Fruit fly (Drosophila melanogaster) whole organism, prepupa: ENCODE measurements around the gene ND-42.

Experiments
- CG11762 ChIP-seq: fragments of 200-800 bp; sonication (Bioruptor generic); optimal IDR thresholded peaks from 3 replicates; lab custom pipeline; 2016; ENCODE audit warnings: missing biosample characterization, missing genetic modification characterization; ENCODE audit not compliant: insufficient read depth
- CG3032 ChIP-seq: fragments of 200-800 bp; optimal IDR thresholded peaks from 2 replicates; lab custom pipeline; 2019; ENCODE audit warnings: missing biosample characterization, mild to moderate bottlenecking, missing genetic modification characterization, moderate library complexity
- CG32006 ChIP-seq: fragments of 200-800 bp; sonication (Bioruptor generic); optimal IDR thresholded peaks from 3 replicates; lab custom pipeline; 2017; ENCODE audit warnings: missing biosample characterization, mild to moderate bottlenecking, missing genetic modification characterization
- CG6276 ChIP-seq: fragments of 200-800 bp; sonication (Bioruptor generic); optimal IDR thresholded peaks from 2 replicates; lab custom pipeline; 2017; ENCODE audit warnings: missing biosample characterization, mild to moderate bottlenecking, missing genetic modification characterization
- CG6854 ChIP-seq: fragments of 200-800 bp; sonication (Bioruptor generic); optimal IDR thresholded peaks from 2 replicates; lab custom pipeline; 2017; ENCODE audit warnings: missing biosample characterization, mild to moderate bottlenecking, missing genetic modification characterization
- CG7368 ChIP-seq: fragments of 200-800 bp; sonication (Bioruptor generic); optimal IDR thresholded peaks from 3 replicates; lab custom pipeline; 2016; ENCODE audit warnings: missing biosample characterization, missing genetic modification characterization
- Ets21C ChIP-seq: fragments of 200-800 bp; sonication (Bioruptor generic); optimal IDR thresholded peaks from 3 replicates; lab custom pipeline; 2016; ENCODE audit warnings: missing biosample characterization, missing genetic modification characterization
- Hr39 ChIP-seq: fragments of 200-800 bp; sonication (Bioruptor generic); optimal IDR thresholded peaks from 2 replicates; lab custom pipeline; 2016; ENCODE audit warnings: missing biosample characterization, missing genetic modification characterization
- Met ChIP-seq: fragments of 200-800 bp; sonication (Bioruptor generic); optimal IDR thresholded peaks from 3 replicates; lab custom pipeline; 2016; ENCODE audit warnings: missing biosample characterization, missing genetic modification characterization
- lz ChIP-seq: fragments of 200-800 bp; sonication (Bioruptor generic); optimal IDR thresholded peaks from 3 replicates; lab custom pipeline; 2016; ENCODE audit warnings: missing biosample characterization, missing genetic modification characterization
- ss ChIP-seq, 2 experiments: fragments of 200-800 bp; sonication (Bioruptor generic); optimal IDR thresholded peaks; 2 replicates in 1 of 2; 3 replicates in 1 of 2; lab custom pipeline; 2017 to 2018; ENCODE audit warnings: mild to moderate bottlenecking in 2 of 2, missing biosample characterization in 2 of 2, missing genetic modification characterization in 2 of 2, moderate library complexity in 1 of 2

dm6 chr3R:22040400-22040799 lies 12.9 kb downstream of the ND-42 start:
- TF ChIP-seq CG6276 (no peak), CG11762 (no peak), ss (GFP tag; optimal IDR thresholded peaks at IDR 0.05; lab: Kevin White, UChicago) (no peak), CG7368 (GFP tag; lab: Kevin White, UChicago) (no peak), CG6854 (GFP tag; lab: Kevin White, UChicago) (no peak), Ets21C (GFP tag; lab: Kevin White, UChicago) (no peak), CG3032 (tag; lab: Kevin White, UChicago) (no peak), CG32006 (GFP tag; lab: Kevin White, UChicago) (no peak), Met (GFP tag; lab: Kevin White, UChicago) (no peak), lz (GFP tag; lab: Kevin White, UChicago) (no peak), Hr39 (no peak)
